Worm (Caenorhabditis elegans) whole organism, late embryonic: Measurements from ENCODE around the gene srz-29.

ENCODE experiments used
- fkh-10 ChIP-seq: fragments of 150-350 bp; optimal IDR thresholded peaks from 2 replicates; lab custom pipeline; 2014; ENCODE audit warnings: missing biosample characterization, missing genetic modification reagents, missing genetic modification characterization
- nfya-1 ChIP-seq: sonication (generic microtip); optimal IDR thresholded peaks from 2 replicates; lab custom pipeline; 2017; ENCODE audit warnings: missing genetic modification characterization, mild to moderate bottlenecking, missing compliant biosample characterization, antibody characterized with exemption, moderate library complexity
- pha-4 ChIP-seq: fragments of 150-350 bp; optimal IDR thresholded peaks from 2 replicates; lab custom pipeline; 2018; ENCODE audit warnings: missing biosample characterization, missing genetic modification reagents, missing genetic modification characterization

ce11 chrIV:13686965-13687425, 41.3 kb upstream of the srz-29 start, which contains the start of gene nyn-1:
- TF ChIP-seq nfya-1 (no peak), pha-4 (tag; lab: Kevin White, UChicago) (no peak), fkh-10 (GFP tag; lab: Kevin White, UChicago) (no peak)
